Worm (Caenorhabditis elegans) whole organism, young adult: Measurements from ENCODE around the gene best-22.

ENCODE experiments used
- F10E7.11 ChIP-seq: sonication (generic microtip); optimal IDR thresholded peaks from 2 replicates; lab custom pipeline; 2017; ENCODE audit warnings: mild to moderate bottlenecking, missing genetic modification characterization, moderate library complexity, missing compliant biosample characterization
- F52B5.7 ChIP-seq: sonication (generic microtip); optimal IDR thresholded peaks from 2 replicates; lab custom pipeline; 2016; ENCODE audit warnings: mild to moderate bottlenecking, missing genetic modification characterization, missing compliant biosample characterization
- F55B11.4 ChIP-seq: sonication (generic microtip); optimal IDR thresholded peaks from 2 replicates; lab custom pipeline; 2016; ENCODE audit warnings: missing compliant biosample characterization, missing genetic modification characterization, borderline replicate concordance; ENCODE audit not compliant: insufficient read depth
- K11D2.4 ChIP-seq: fragments of 200-800 bp; sonication (Bioruptor generic); IDR thresholded peaks from 2 replicates; pipeline ENCODE4 v1.3.6; 2022; ENCODE audit warnings: missing genetic modification reagents, missing genetic modification characterization, missing compliant biosample characterization
- Y53F4B.3 ChIP-seq: fragments of 200-800 bp; sonication (Bioruptor generic); IDR thresholded peaks from 2 replicates; pipeline ENCODE4 v1.3.6; 2022; ENCODE audit warnings: missing genetic modification reagents, missing genetic modification characterization, missing compliant biosample characterization
- Y53G8AR.9 ChIP-seq: fragments of 200-800 bp; sonication (Bioruptor generic); conservative IDR thresholded peaks from 2 replicates; pipeline ENCODE4 v1.3.6; 2022; ENCODE audit warnings: missing genetic modification reagents, missing genetic modification characterization, missing compliant biosample characterization
- Y67H2A.10 ChIP-seq: fragments of 200-800 bp; sonication (Bioruptor generic); conservative IDR thresholded peaks from 2 replicates; pipeline ENCODE4 v1.3.6; 2022; ENCODE audit warnings: missing genetic modification reagents, missing genetic modification characterization, missing compliant biosample characterization
- ama-1 ChIP-seq, 3 experiments: fragments of 150-350 bp in 1 of 3; sonication (generic microtip) in 2 of 3; optimal IDR thresholded peaks; 2 replicates each; lab custom pipeline; 2014 to 2018; ENCODE audit warnings: missing biosample characterization in 2 of 3, missing genetic modification characterization in 2 of 3, missing genetic modification reagents in 2 of 3
- aptf-2 ChIP-seq: fragments of 200-800 bp; sonication (Bioruptor generic); conservative IDR thresholded peaks from 2 replicates; pipeline ENCODE4 v1.3.6; 2022; ENCODE audit warnings: missing genetic modification reagents, missing genetic modification characterization, missing compliant biosample characterization
- atf-7 ChIP-seq: sonication (generic microtip); optimal IDR thresholded peaks from 2 replicates; lab custom pipeline; 2017; ENCODE audit warnings: mild to moderate bottlenecking, missing genetic modification characterization, missing compliant biosample characterization
- attf-3 ChIP-seq: fragments of 200-800 bp; sonication (Bioruptor generic); conservative IDR thresholded peaks from 2 replicates; pipeline ENCODE4 v1.3.6; 2022; ENCODE audit warnings: missing genetic modification reagents, missing genetic modification characterization, missing compliant biosample characterization
- attf-6 ChIP-seq: fragments of 200-800 bp; sonication (Bioruptor generic); IDR thresholded peaks from 2 replicates; pipeline ENCODE4 v1.3.6; 2022; ENCODE audit warnings: missing genetic modification reagents, missing genetic modification characterization, missing compliant biosample characterization
- bed-1 ChIP-seq: fragments of 200-800 bp; sonication (Bioruptor generic); IDR thresholded peaks from 2 replicates; pipeline ENCODE4 v1.3.6; 2022; ENCODE audit warnings: missing genetic modification reagents, missing genetic modification characterization, missing compliant biosample characterization
- ccch-3 ChIP-seq: fragments of 200-800 bp; sonication (Bioruptor generic); optimal IDR thresholded peaks from 2 replicates; lab custom pipeline; 2018; ENCODE audit warnings: mild to moderate bottlenecking, missing genetic modification characterization, missing compliant biosample characterization
- cebp-1 ChIP-seq, 2 experiments: fragments of 200-800 bp in 1 of 2; sonication (Bioruptor generic) in 1 of 2; sonication (generic microtip) in 1 of 2; IDR thresholded peaks in 1 of 2; optimal IDR thresholded peaks in 1 of 2; 2 replicates each; pipeline versions ENCODE4 v1.3.6 to Lab custom; 2017 to 2022; ENCODE audit warnings: missing compliant biosample characterization in 2 of 2, missing genetic modification characterization in 2 of 2, mild to moderate bottlenecking in 1 of 2, missing genetic modification reagents in 1 of 2, moderate library complexity in 1 of 2
- ceh-100 ChIP-seq: fragments of 200-800 bp; sonication (Bioruptor generic); IDR thresholded peaks from 2 replicates; pipeline ENCODE4 v1.3.6; 2022; ENCODE audit warnings: missing genetic modification reagents, missing genetic modification characterization, missing compliant biosample characterization
- ceh-40 ChIP-seq: fragments of 200-800 bp; sonication (Bioruptor generic); IDR thresholded peaks from 2 replicates; pipeline ENCODE4 v1.3.6; 2022; ENCODE audit warnings: missing genetic modification characterization, missing compliant biosample characterization
- die-1 ChIP-seq: sonication (generic microtip); optimal IDR thresholded peaks from 2 replicates; lab custom pipeline; 2016; ENCODE audit warnings: missing genotype, mild to moderate bottlenecking, missing genetic modification characterization, missing compliant biosample characterization
- dox-1 ChIP-seq: fragments of 200-800 bp; sonication (Bioruptor generic); IDR thresholded peaks from 2 replicates; pipeline ENCODE4 v1.3.6; 2022; ENCODE audit warnings: missing genetic modification reagents, missing genetic modification characterization, missing compliant biosample characterization
- dpff-1 ChIP-seq: sonication (generic microtip); optimal IDR thresholded peaks from 2 replicates; lab custom pipeline; 2017; ENCODE audit warnings: mild to moderate bottlenecking, missing genetic modification characterization, missing compliant biosample characterization
- egrh-3 ChIP-seq: fragments of 200-800 bp; sonication (Bioruptor generic); IDR thresholded peaks from 2 replicates; pipeline ENCODE4 v1.3.6; 2022; ENCODE audit warnings: missing genetic modification reagents, missing genetic modification characterization, missing compliant biosample characterization
- ets-4 ChIP-seq: fragments of 200-800 bp; sonication (Bioruptor generic); optimal IDR thresholded peaks from 2 replicates; lab custom pipeline; 2018; ENCODE audit warnings: mild to moderate bottlenecking, missing genetic modification characterization, missing compliant biosample characterization
- fkh-3 ChIP-seq: sonication (generic microtip); optimal IDR thresholded peaks from 2 replicates; lab custom pipeline; 2016; ENCODE audit warnings: mild to moderate bottlenecking, missing genetic modification characterization, missing compliant biosample characterization
- gei-17 ChIP-seq: fragments of 200-800 bp; sonication (Bioruptor generic); optimal IDR thresholded peaks from 2 replicates; lab custom pipeline; 2018; ENCODE audit warnings: mild to moderate bottlenecking, missing genetic modification characterization, missing compliant biosample characterization
- hlh-12 ChIP-seq: sonication (generic microtip); optimal IDR thresholded peaks from 2 replicates; lab custom pipeline; 2016; ENCODE audit warnings: missing genetic modification characterization, missing compliant biosample characterization
- hmg-20 ChIP-seq: fragments of 200-800 bp; sonication (Bioruptor generic); IDR thresholded peaks from 2 replicates; pipeline ENCODE4 v1.3.6; 2022; ENCODE audit warnings: missing genetic modification reagents, missing genetic modification characterization, missing compliant biosample characterization
- lag-1 ChIP-seq: fragments of 200-800 bp; sonication (Bioruptor generic); IDR thresholded peaks from 2 replicates; pipeline ENCODE4 v1.3.6; 2022; ENCODE audit warnings: missing genetic modification reagents, missing genetic modification characterization, missing compliant biosample characterization
- let-526 ChIP-seq: fragments of 200-800 bp; sonication (Bioruptor generic); IDR thresholded peaks from 2 replicates; pipeline ENCODE4 v1.3.6; 2022; ENCODE audit warnings: missing genetic modification reagents, missing genetic modification characterization, missing compliant biosample characterization
- let-607 ChIP-seq, 2 experiments: fragments of 200-800 bp in 1 of 2; sonication (Bioruptor generic) in 1 of 2; sonication (generic microtip) in 1 of 2; optimal IDR thresholded peaks; 2 replicates each; lab custom pipeline; 2016 to 2018; ENCODE audit warnings: mild to moderate bottlenecking in 2 of 2, missing compliant biosample characterization in 2 of 2, missing genetic modification characterization in 2 of 2, moderate library complexity in 2 of 2, missing genotype in 1 of 2
- lin-35 ChIP-seq, 3 experiments: fragments of 150-350 bp in 2 of 3; sonication (generic microtip) in 1 of 3; optimal IDR thresholded peaks; 2 replicates each; lab custom pipeline; 2014 to 2018; ENCODE audit warnings: missing biosample characterization in 3 of 3, missing genetic modification characterization in 3 of 3, missing genetic modification reagents in 3 of 3
- lin-40 ChIP-seq: sonication (generic microtip); optimal IDR thresholded peaks from 2 replicates; lab custom pipeline; 2016; ENCODE audit warnings: missing genetic modification characterization, mild to moderate bottlenecking, missing compliant biosample characterization, missing genotype, missing genetic modification reagents
- lir-1 ChIP-seq: fragments of 200-800 bp; sonication (Bioruptor generic); conservative IDR thresholded peaks from 2 replicates; pipeline ENCODE4 v1.3.6; 2022; ENCODE audit warnings: missing genetic modification reagents, missing genetic modification characterization, missing compliant biosample characterization
- lsy-27 ChIP-seq: sonication (generic microtip); optimal IDR thresholded peaks from 2 replicates; lab custom pipeline; 2017; ENCODE audit warnings: missing genetic modification characterization, mild to moderate bottlenecking, missing compliant biosample characterization, antibody characterized with exemption, missing genotype, borderline replicate concordance; ENCODE audit not compliant: insufficient read depth
- madf-3 ChIP-seq: fragments of 200-800 bp; sonication (Bioruptor generic); IDR thresholded peaks from 2 replicates; pipeline ENCODE4 v1.3.6; 2022; ENCODE audit warnings: missing genetic modification reagents, missing genetic modification characterization, missing compliant biosample characterization
- mcd-1 ChIP-seq: fragments of 200-800 bp; sonication (Bioruptor generic); IDR thresholded peaks from 2 replicates; pipeline ENCODE4 v1.3.6; 2022; ENCODE audit warnings: missing genetic modification reagents, missing genetic modification characterization, missing compliant biosample characterization
- nfya-1 ChIP-seq: sonication (generic microtip); optimal IDR thresholded peaks from 2 replicates; lab custom pipeline; 2017; ENCODE audit warnings: antibody characterized with exemption, missing compliant biosample characterization, missing genetic modification characterization, borderline replicate concordance; ENCODE audit not compliant: insufficient read depth
- nfya-2 ChIP-seq: fragments of 200-800 bp; sonication (Bioruptor generic); IDR thresholded peaks from 2 replicates; pipeline ENCODE4 v1.3.6; 2022; ENCODE audit warnings: missing genetic modification reagents, missing genetic modification characterization, missing compliant biosample characterization
- nhr-120 ChIP-seq: fragments of 200-800 bp; sonication (Bioruptor generic); IDR thresholded peaks from 2 replicates; pipeline ENCODE4 v1.3.6; 2022; ENCODE audit warnings: missing genetic modification characterization, missing compliant biosample characterization
- nhr-27 ChIP-seq: fragments of 200-800 bp; sonication (Bioruptor generic); optimal IDR thresholded peaks from 2 replicates; lab custom pipeline; 2018; ENCODE audit warnings: mild to moderate bottlenecking, missing genetic modification characterization, moderate library complexity, missing compliant biosample characterization
- nhr-80 ChIP-seq: sonication (generic microtip); optimal IDR thresholded peaks from 2 replicates; lab custom pipeline; 2016; ENCODE audit warnings: missing genetic modification characterization, missing compliant biosample characterization
- nhr-90 ChIP-seq: sonication (generic microtip); optimal IDR thresholded peaks from 2 replicates; lab custom pipeline; 2016; ENCODE audit warnings: missing genotype, mild to moderate bottlenecking, missing genetic modification characterization, missing compliant biosample characterization
- sea-2 ChIP-seq: fragments of 200-800 bp; sonication (Bioruptor generic); IDR thresholded peaks from 2 replicates; pipeline ENCODE4 v1.3.6; 2022; ENCODE audit warnings: missing genetic modification characterization, missing compliant biosample characterization
- snpc-1.1 ChIP-seq: sonication (generic microtip); optimal IDR thresholded peaks from 2 replicates; lab custom pipeline; 2017; ENCODE audit warnings: missing genetic modification characterization, mild to moderate bottlenecking, missing compliant biosample characterization, antibody characterized with exemption, moderate library complexity, missing genotype, missing genetic modification reagents; ENCODE audit not compliant: insufficient read depth
- snpc-1.3 ChIP-seq: sonication (generic microtip); optimal IDR thresholded peaks from 2 replicates; lab custom pipeline; 2017; ENCODE audit warnings: missing genetic modification characterization, mild to moderate bottlenecking, missing compliant biosample characterization, antibody characterized with exemption, moderate library complexity, missing genotype, missing genetic modification reagents; ENCODE audit not compliant: insufficient read depth
- snpc-4 ChIP-seq, 5 experiments: fragments of 150-350 bp in 1 of 5; sonication (generic microtip) in 4 of 5; optimal IDR thresholded peaks; 2 replicates each; lab custom pipeline; 2014 to 2018; ENCODE audit warnings: missing genetic modification characterization in 5 of 5, missing biosample characterization in 3 of 5, antibody characterized with exemption in 2 of 5, mild to moderate bottlenecking in 2 of 5, missing compliant biosample characterization in 2 of 5, missing genotype in 2 of 5, moderate library complexity in 2 of 5, missing genetic modification reagents in 1 of 5
- somi-1 ChIP-seq: fragments of 200-800 bp; sonication (Bioruptor generic); optimal IDR thresholded peaks from 2 replicates; lab custom pipeline; 2018; ENCODE audit warnings: mild to moderate bottlenecking, missing genetic modification characterization, missing compliant biosample characterization

best-22 gene

ce11 chrIV:12389951-12390350 lies 40.2 kb downstream of the best-22 start, which contains the start of gene spe-45 (continued):
- TF ChIP-seq nhr-80 (tag; lab: Kevin White, UChicago), result no peak
- no peak for TF ChIP-seq fkh-3
- no peak for TF ChIP-seq F55B11.4 (tag; lab: Kevin White, UChicago)
- TF ChIP-seq die-1, result no peak
- TF ChIP-seq attf-3 (GFP tag; lab: Robert Waterston, UW), result no peak
- no peak for TF ChIP-seq nhr-120 (GFP tag; lab: Robert Waterston, UW)
- peak; percentile 45; the same call in 1 of the 2 replicates for TF ChIP-seq ceh-100 (GFP tag; lab: Robert Waterston, UW)
- no peak for TF ChIP-seq snpc-1.3 (tag; lab: Kevin White, UChicago)
- no peak for TF ChIP-seq hlh-12 (tag; lab: Kevin White, UChicago)
- no peak for TF ChIP-seq cebp-1 (GFP tag; IDR thresholded peaks at IDR 0.05; lab: Robert Waterston, UW)
- TF ChIP-seq cebp-1 (tag; optimal IDR thresholded peaks at IDR 0.05; lab: Kevin White, UChicago), result no peak
- TF ChIP-seq snpc-4 (GFP tag; optimal IDR thresholded peaks at IDR 0.05; lab: Kevin White, UChicago), result no peak
- peak in 2 of 4 experiments; percentile 15 to 47 for TF ChIP-seq snpc-4 (tag; optimal IDR thresholded peaks at IDR 0.05; lab: Kevin White, UChicago)
- TF ChIP-seq let-607 (tag; optimal IDR thresholded peaks at IDR 0.05; lab: Kevin White, UChicago), result no peak
- TF ChIP-seq nhr-27 (tag; lab: Kevin White, UChicago), result no peak
- no peak for TF ChIP-seq lag-1
- TF ChIP-seq sea-2 (GFP tag; lab: Robert Waterston, UW), result no peak
- no peak for TF ChIP-seq lsy-27 (tag; lab: Kevin White, UChicago)
- TF ChIP-seq Y53F4B.3 (GFP tag; lab: Robert Waterston, UW), result no peak
- no peak for TF ChIP-seq aptf-2 (GFP tag; lab: Robert Waterston, UW)
- no peak for TF ChIP-seq egrh-3 (GFP tag; lab: Robert Waterston, UW)
- no peak; the same call in 1 of the 2 replicates for TF ChIP-seq dox-1 (GFP tag; lab: Robert Waterston, UW)
- peak in 1 of 3 experiments; percentile 38 for TF ChIP-seq lin-35 (GFP tag; optimal IDR thresholded peaks at IDR 0.05; lab: Kevin White, UChicago)
- no peak for TF ChIP-seq let-526 (GFP tag; lab: Robert Waterston, UW)
- no peak for TF ChIP-seq snpc-1.1 (tag; lab: Kevin White, UChicago)
- TF ChIP-seq ets-4 (GFP tag; lab: Kevin White, UChicago), result no peak
- no peak for TF ChIP-seq ama-1 (optimal IDR thresholded peaks at IDR 0.05; lab: Kevin White, UChicago)
- TF ChIP-seq ama-1 (GFP tag; optimal IDR thresholded peaks at IDR 0.05; lab: Kevin White, UChicago), result peak in 1 of 2 experiments; percentile 74
- peak; percentile 41; the same call in 1 of the 2 replicates for TF ChIP-seq madf-3 (GFP tag; lab: Robert Waterston, UW)
- TF ChIP-seq nhr-90 (tag; lab: Kevin White, UChicago), result no peak
- peak; percentile 21 for TF ChIP-seq F52B5.7 (tag; lab: Kevin White, UChicago)
- TF ChIP-seq K11D2.4 (GFP tag; lab: Robert Waterston, UW), result no peak
- TF ChIP-seq F10E7.11 (tag; lab: Kevin White, UChicago), result no peak
- TF ChIP-seq Y67H2A.10 (GFP tag; lab: Robert Waterston, UW), result no peak
- TF ChIP-seq dpff-1 (tag; lab: Kevin White, UChicago), result no peak
- TF ChIP-seq somi-1, result no peak
- no peak for TF ChIP-seq atf-7 (tag; lab: Kevin White, UChicago)
- no peak for TF ChIP-seq lir-1
- peak; percentile 74; the same call in 1 of the 2 replicates for TF ChIP-seq attf-6
- no peak for TF ChIP-seq ccch-3 (GFP tag; lab: Kevin White, UChicago)
- peak; percentile 79 for TF ChIP-seq Y53G8AR.9
- TF ChIP-seq nfya-2 (GFP tag; lab: Robert Waterston, UW), result no peak
- no peak for TF ChIP-seq nfya-1 (tag; lab: Kevin White, UChicago)
- no peak for TF ChIP-seq bed-1
- TF ChIP-seq gei-17, result no peak
- TF ChIP-seq lin-40 (tag; lab: Kevin White, UChicago), result no peak
- no peak for TF ChIP-seq hmg-20
- TF ChIP-seq mcd-1, result no peak; the same call in 1 of the 2 replicates
- no peak for TF ChIP-seq ceh-40 (GFP tag; lab: Robert Waterston, UW)
